Fruit fly (Drosophila melanogaster) whole organism, prepupa: ENCODE results near the gene Nepl15.

Experiments used
- CG10631 ChIP-seq: fragments of 200-800 bp; sonication (Bioruptor generic); optimal IDR thresholded peaks from 2 replicates; lab custom pipeline; 2016; ENCODE audit warnings: missing biosample characterization, missing genetic modification characterization
- CG10669 ChIP-seq: fragments of 200-800 bp; sonication (Bioruptor generic); optimal IDR thresholded peaks from 3 replicates; lab custom pipeline; 2018; ENCODE audit warnings: missing biosample characterization, mild to moderate bottlenecking, missing genetic modification characterization, moderate library complexity
- CG15336 ChIP-seq: fragments of 200-800 bp; sonication (Bioruptor generic); IDR thresholded peaks from 2 replicates; pipeline ENCODE4 v1.3.6; 2022; ENCODE audit warnings: missing biosample characterization, missing genetic modification characterization
- CG1621 ChIP-seq: fragments of 200-800 bp; sonication (Bioruptor generic); optimal IDR thresholded peaks from 3 replicates; lab custom pipeline; 2018; ENCODE audit warnings: missing biosample characterization, mild to moderate bottlenecking, missing genetic modification characterization
- CG16779 ChIP-seq: fragments of 200-800 bp; sonication (Bioruptor generic); optimal IDR thresholded peaks from 3 replicates; lab custom pipeline; 2017; ENCODE audit warnings: missing biosample characterization, mild to moderate bottlenecking, missing genetic modification characterization
- CG3032 ChIP-seq: fragments of 200-800 bp; optimal IDR thresholded peaks from 2 replicates; lab custom pipeline; 2019; ENCODE audit warnings: missing biosample characterization, mild to moderate bottlenecking, missing genetic modification characterization, moderate library complexity
- CG32006 ChIP-seq: fragments of 200-800 bp; sonication (Bioruptor generic); optimal IDR thresholded peaks from 3 replicates; lab custom pipeline; 2017; ENCODE audit warnings: missing biosample characterization, mild to moderate bottlenecking, missing genetic modification characterization
- CG3919 ChIP-seq: fragments of 200-800 bp; sonication (Bioruptor generic); optimal IDR thresholded peaks from 3 replicates; lab custom pipeline; 2016; ENCODE audit warnings: missing biosample characterization, missing genetic modification characterization
- CG4318 ChIP-seq: fragments of 200-800 bp; sonication (Bioruptor generic); optimal IDR thresholded peaks from 3 replicates; lab custom pipeline; 2017; ENCODE audit warnings: missing biosample characterization, mild to moderate bottlenecking, missing genetic modification characterization
- CG6163 ChIP-seq: fragments of 200-800 bp; sonication (Bioruptor generic); IDR thresholded peaks from 3 replicates; pipeline ENCODE4 v1.3.6; 2022; ENCODE audit warnings: missing biosample characterization, missing genetic modification characterization
- CG6276 ChIP-seq: fragments of 200-800 bp; sonication (Bioruptor generic); optimal IDR thresholded peaks from 2 replicates; lab custom pipeline; 2017; ENCODE audit warnings: missing biosample characterization, mild to moderate bottlenecking, missing genetic modification characterization
- CG6792 ChIP-seq: fragments of 200-800 bp; sonication (Bioruptor generic); optimal IDR thresholded peaks from 3 replicates; lab custom pipeline; 2016; ENCODE audit warnings: missing biosample characterization, missing genetic modification characterization
- CG6808 ChIP-seq: fragments of 200-800 bp; sonication (Bioruptor generic); optimal IDR thresholded peaks from 3 replicates; lab custom pipeline; 2017; ENCODE audit warnings: missing biosample characterization, missing genetic modification characterization, mild to moderate bottlenecking, moderate library complexity, missing genetic modification reagents
- CG6854 ChIP-seq: fragments of 200-800 bp; sonication (Bioruptor generic); optimal IDR thresholded peaks from 2 replicates; lab custom pipeline; 2017; ENCODE audit warnings: missing biosample characterization, mild to moderate bottlenecking, missing genetic modification characterization
- CG7368 ChIP-seq: fragments of 200-800 bp; sonication (Bioruptor generic); optimal IDR thresholded peaks from 3 replicates; lab custom pipeline; 2016; ENCODE audit warnings: missing biosample characterization, missing genetic modification characterization
- CG8119 ChIP-seq: fragments of 200-800 bp; sonication (Bioruptor generic); IDR thresholded peaks from 3 replicates; pipeline ENCODE4 v1.3.6; 2022; ENCODE audit warnings: missing biosample characterization, missing genetic modification characterization
- CG8319 ChIP-seq: fragments of 200-800 bp; sonication (Bioruptor generic); optimal IDR thresholded peaks from 3 replicates; lab custom pipeline; 2016; ENCODE audit warnings: missing biosample characterization, missing genetic modification characterization
- CG8632 ChIP-seq: fragments of 200-800 bp; sonication (Bioruptor generic); optimal IDR thresholded peaks from 3 replicates; lab custom pipeline; 2016; ENCODE audit warnings: missing biosample characterization, missing genetic modification characterization
- CG9139 ChIP-seq: fragments of 200-800 bp; sonication (Bioruptor generic); optimal IDR thresholded peaks from 3 replicates; lab custom pipeline; 2017; ENCODE audit warnings: missing biosample characterization, mild to moderate bottlenecking, missing genetic modification characterization
- Eip75B ChIP-seq: fragments of 200-800 bp; sonication (Bioruptor generic); optimal IDR thresholded peaks from 3 replicates; lab custom pipeline; 2016; ENCODE audit warnings: missing biosample characterization, missing genetic modification characterization
- Eip78C ChIP-seq: fragments of 200-800 bp; sonication (Bioruptor generic); peaks from one replicate; lab custom pipeline; 2016; ENCODE audit warnings: missing biosample characterization, missing genetic modification characterization
- Eip93F ChIP-seq: fragments of 200-800 bp; sonication (Bioruptor generic); optimal IDR thresholded peaks from 2 replicates; lab custom pipeline; 2016; ENCODE audit warnings: missing biosample characterization, mild to moderate bottlenecking, missing genetic modification characterization
- Hr38 ChIP-seq: sonication (Bioruptor generic); optimal IDR thresholded peaks from 2 replicates; lab custom pipeline; 2016; ENCODE audit warnings: missing biosample characterization, missing genetic modification characterization
- Hr39 ChIP-seq: fragments of 200-800 bp; sonication (Bioruptor generic); optimal IDR thresholded peaks from 2 replicates; lab custom pipeline; 2016; ENCODE audit warnings: missing biosample characterization, missing genetic modification characterization
- Hr4 ChIP-seq: fragments of 200-800 bp; sonication (Bioruptor generic); optimal IDR thresholded peaks from 3 replicates; lab custom pipeline; 2016; ENCODE audit warnings: missing biosample characterization, missing genetic modification characterization
- Met ChIP-seq: fragments of 200-800 bp; sonication (Bioruptor generic); optimal IDR thresholded peaks from 3 replicates; lab custom pipeline; 2016; ENCODE audit warnings: missing biosample characterization, missing genetic modification characterization
- Sox102F ChIP-seq: fragments of 200-800 bp; sonication (Bioruptor generic); optimal IDR thresholded peaks from 2 replicates; lab custom pipeline; 2016; ENCODE audit warnings: missing biosample characterization, mild to moderate bottlenecking, missing genetic modification characterization
- Sox14 ChIP-seq: fragments of 200-800 bp; sonication (Bioruptor generic); optimal IDR thresholded peaks from 3 replicates; lab custom pipeline; 2016; ENCODE audit warnings: missing biosample characterization, missing genetic modification characterization
- achi ChIP-seq: fragments of 200-800 bp; sonication (Bioruptor generic); optimal IDR thresholded peaks from 3 replicates; lab custom pipeline; 2016; ENCODE audit warnings: missing biosample characterization, missing genetic modification characterization
- dac ChIP-seq: fragments of 200-800 bp; sonication (Bioruptor generic); optimal IDR thresholded peaks from 2 replicates; lab custom pipeline; 2017; ENCODE audit warnings: missing biosample characterization, mild to moderate bottlenecking, missing genetic modification characterization
- dsx ChIP-seq: fragments of 200-800 bp; optimal IDR thresholded peaks from 3 replicates; lab custom pipeline; 2019; ENCODE audit warnings: missing biosample characterization, mild to moderate bottlenecking, missing genetic modification characterization, moderate library complexity; ENCODE audit not compliant: poor library complexity, severe bottlenecking
- eg ChIP-seq: fragments of 200-800 bp; sonication (Bioruptor generic); IDR thresholded peaks from 3 replicates; pipeline ENCODE4 v1.3.6; 2022; ENCODE audit warnings: missing biosample characterization, missing genetic modification characterization
- esn ChIP-seq: fragments of 200-800 bp; sonication (Bioruptor generic); optimal IDR thresholded peaks from 2 replicates; lab custom pipeline; 2016; ENCODE audit warnings: missing biosample characterization, mild to moderate bottlenecking, missing genetic modification characterization, moderate library complexity
- fd59A ChIP-seq: fragments of 200-800 bp; sonication (Bioruptor generic); optimal IDR thresholded peaks from 2 replicates; lab custom pipeline; 2017; ENCODE audit warnings: missing biosample characterization, mild to moderate bottlenecking, missing genetic modification characterization, missing genetic modification reagents
- fd85E ChIP-seq: fragments of 200-800 bp; sonication (Bioruptor generic); optimal IDR thresholded peaks from 3 replicates; lab custom pipeline; 2016; ENCODE audit warnings: missing biosample characterization, missing genetic modification characterization
- lz ChIP-seq: fragments of 200-800 bp; sonication (Bioruptor generic); optimal IDR thresholded peaks from 3 replicates; lab custom pipeline; 2016; ENCODE audit warnings: missing biosample characterization, missing genetic modification characterization
- net ChIP-seq: fragments of 200-800 bp; sonication (Bioruptor generic); optimal IDR thresholded peaks from 3 replicates; lab custom pipeline; 2016; ENCODE audit warnings: missing biosample characterization, missing genetic modification characterization
- pdm3 ChIP-seq: fragments of 200-800 bp; sonication (Bioruptor generic); optimal IDR thresholded peaks from 3 replicates; lab custom pipeline; 2016; ENCODE audit warnings: missing biosample characterization, missing genetic modification characterization
- salr ChIP-seq, 2 experiments: fragments of 200-800 bp; sonication (Bioruptor generic); optimal IDR thresholded peaks; 3 replicates each; lab custom pipeline; 2016 to 2018; ENCODE audit warnings: missing biosample characterization in 2 of 2, missing genetic modification characterization in 2 of 2, mild to moderate bottlenecking in 1 of 2
- spab ChIP-seq: fragments of 200-800 bp; sonication (Bioruptor generic); optimal IDR thresholded peaks from 2 replicates; lab custom pipeline; 2017; ENCODE audit warnings: missing biosample characterization, mild to moderate bottlenecking, missing genetic modification characterization, missing genetic modification reagents
- ss ChIP-seq, 2 experiments: fragments of 200-800 bp; sonication (Bioruptor generic); optimal IDR thresholded peaks; 2 replicates in 1 of 2; 3 replicates in 1 of 2; lab custom pipeline; 2017 to 2018; ENCODE audit warnings: mild to moderate bottlenecking in 2 of 2, missing biosample characterization in 2 of 2, missing genetic modification characterization in 2 of 2, moderate library complexity in 1 of 2
- svp ChIP-seq: fragments of 200-800 bp; sonication (Bioruptor generic); peaks from one replicate; lab custom pipeline; 2016; ENCODE audit warnings: missing biosample characterization, missing genetic modification characterization
- topi ChIP-seq: fragments of 200-800 bp; sonication (Bioruptor generic); optimal IDR thresholded peaks from 3 replicates; lab custom pipeline; 2016; ENCODE audit warnings: missing biosample characterization, missing genetic modification characterization
- vri ChIP-seq: fragments of 200-800 bp; sonication (Bioruptor generic); optimal IDR thresholded peaks from 3 replicates; lab custom pipeline; 2016; ENCODE audit warnings: missing biosample characterization, mild to moderate bottlenecking, missing genetic modification characterization

Gene Nepl15

DNA sequence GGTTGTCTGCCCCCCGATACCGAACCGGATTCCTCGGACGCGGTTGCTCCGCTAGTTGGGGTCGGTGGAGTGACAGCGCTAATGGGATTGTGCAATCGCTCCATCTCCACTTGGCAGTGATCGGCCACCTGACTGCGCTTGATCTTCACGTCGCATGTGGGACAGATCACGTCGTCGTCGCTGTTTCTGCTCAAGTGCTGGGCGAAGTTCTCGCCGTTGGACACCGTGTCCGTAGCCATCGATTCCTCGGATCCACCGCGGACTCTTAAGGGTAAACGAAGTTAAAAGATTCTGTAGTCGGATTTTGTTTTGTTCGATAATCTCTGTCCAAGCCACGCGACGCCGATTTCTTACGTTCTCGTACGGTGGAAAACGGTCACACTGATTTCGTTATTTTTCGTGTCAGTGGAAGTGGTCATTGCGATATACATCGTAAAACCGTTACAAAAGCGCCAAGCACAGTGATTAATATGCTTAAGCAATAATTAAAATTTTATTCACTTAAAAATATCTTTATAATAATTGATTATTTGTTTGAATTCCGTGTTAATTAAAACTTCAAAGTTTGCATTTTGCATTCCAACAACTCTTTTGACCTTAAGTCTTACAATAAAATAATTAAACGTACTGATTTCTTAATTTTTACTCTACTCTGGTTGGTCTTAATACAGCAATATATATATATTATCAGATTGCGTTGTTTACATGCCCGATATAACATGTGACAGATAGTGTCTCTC is 39.8 kb downstream of the Nepl15 start, which contains the start of gene RNF220 (continued):
- TF ChIP-seq achi (GFP tag; lab: Kevin White, UChicago) (peak; percentile 31), CG32006 (GFP tag; lab: Kevin White, UChicago) (peak; percentile 48), CG8319 (GFP tag; lab: Kevin White, UChicago) (no peak), CG4318 (GFP tag; lab: Kevin White, UChicago) (peak; percentile 20), eg (peak; percentile 67; the same call in 2 of the 3 replicates), lz (GFP tag; lab: Kevin White, UChicago) (no peak), CG7368 (no peak), CG6163 (GFP tag; lab: Robert Waterston, UW) (no peak), Hr39 (GFP tag; lab: Kevin White, UChicago) (no peak), salr (GFP tag; optimal IDR thresholded peaks at IDR 0.05; lab: Kevin White, UChicago) (peak in 1 of 2 experiments; percentile 51), topi (no peak), Eip75B (GFP tag; lab: Kevin White, UChicago) (no peak), CG3919 (GFP tag; lab: Kevin White, UChicago) (no peak), Eip93F (GFP tag; lab: Kevin White, UChicago) (no peak), CG6276 (GFP tag; lab: Kevin White, UChicago) (no peak), vri (GFP tag; lab: Kevin White, UChicago) (no peak), esn (GFP tag; lab: Kevin White, UChicago) (peak; percentile 28), Sox14 (no peak), Hr4 (peak; percentile 57), Eip78C (GFP tag; lab: Kevin White, UChicago) (peak; percentile 64), pdm3 (peak; percentile 34), Met (GFP tag; lab: Kevin White, UChicago) (no peak)

DNA sequence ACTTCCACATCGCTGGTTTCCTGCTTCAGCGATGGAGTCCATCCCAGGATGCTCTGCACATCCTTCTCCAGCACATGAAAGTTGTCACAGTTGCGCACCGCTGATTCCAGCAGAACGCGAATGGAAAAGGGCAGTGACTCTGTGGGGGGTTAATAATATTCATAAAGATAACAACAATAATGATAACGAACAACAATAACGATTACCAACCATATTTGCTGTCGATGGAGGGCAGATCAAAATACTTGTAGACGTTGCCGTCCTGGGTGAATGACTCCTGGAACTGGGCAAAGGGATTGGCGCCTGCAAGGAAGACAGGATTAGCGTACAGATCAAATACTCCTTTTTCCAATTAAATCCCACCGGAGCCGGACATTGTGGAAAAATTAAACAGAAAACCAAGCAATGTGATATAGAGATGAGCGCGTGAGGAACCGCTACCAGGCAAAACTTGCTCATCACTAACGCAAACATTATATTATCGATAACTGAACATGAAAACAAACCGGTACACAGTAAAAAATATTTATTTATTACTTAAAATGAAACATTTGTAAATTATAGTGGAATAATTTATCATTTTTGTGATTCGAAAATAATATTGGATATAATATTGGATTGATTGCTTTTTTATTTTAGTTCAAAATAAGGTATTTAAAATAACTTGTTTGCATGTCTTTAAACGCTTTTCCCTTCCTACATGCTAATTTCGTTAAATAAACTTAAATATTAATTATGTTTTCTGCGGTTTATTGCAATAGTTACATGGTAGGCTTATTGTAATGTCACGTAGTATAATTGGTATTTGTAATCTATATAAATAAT is 41.6 kb downstream of the Nepl15 start, which contains the start of gene Irp-1A:
TSS of gene Irp-1A (minus strand) at position 439 of the 825 bp plus-strand sequence.
- peak; percentile 88 for TF ChIP-seq CG15336 (GFP tag; lab: Robert Waterston, UW)
- TF ChIP-seq esn (GFP tag; lab: Kevin White, UChicago) = peak; percentile 73
- peak; percentile 80 for TF ChIP-seq CG8119 (GFP tag; lab: Robert Waterston, UW)
- TF ChIP-seq spab (GFP tag; lab: Kevin White, UChicago) = no peak
- TF ChIP-seq pdm3 = peak; percentile 38
- peak; percentile 10 for TF ChIP-seq Eip93F (GFP tag; lab: Kevin White, UChicago)
- TF ChIP-seq net (GFP tag; lab: Kevin White, UChicago) = peak; percentile 55
- TF ChIP-seq CG6808 (GFP tag; lab: Kevin White, UChicago) = peak; percentile 32
- no peak for TF ChIP-seq CG4318 (GFP tag; lab: Kevin White, UChicago)
- TF ChIP-seq Eip75B (GFP tag; lab: Kevin White, UChicago) = peak; percentile 46
- TF ChIP-seq dac = no peak
- peak; percentile 78 for TF ChIP-seq CG3032
- peak; percentile 45 for TF ChIP-seq CG8632 (GFP tag; lab: Kevin White, UChicago)
- TF ChIP-seq CG6854 (GFP tag; lab: Kevin White, UChicago) = no peak
- TF ChIP-seq CG1621 (tag; lab: Kevin White, UChicago) = no peak
- TF ChIP-seq CG10631 = peak; percentile 71
- TF ChIP-seq Hr39 (GFP tag; lab: Kevin White, UChicago) = peak; percentile 33
- TF ChIP-seq svp (GFP tag; lab: Kevin White, UChicago) = peak; percentile 97
- TF ChIP-seq Eip78C (GFP tag; lab: Kevin White, UChicago) = peak; percentile 89
- peak; percentile 18 for TF ChIP-seq CG9139 (GFP tag; lab: Kevin White, UChicago)
- TF ChIP-seq vri (GFP tag; lab: Kevin White, UChicago) = peak; percentile 54
- peak in 1 of 2 experiments; percentile 44 for TF ChIP-seq ss (GFP tag; optimal IDR thresholded peaks at IDR 0.05; lab: Kevin White, UChicago)
- no peak for TF ChIP-seq CG16779 (tag; lab: Kevin White, UChicago)
- peak; percentile 0 for TF ChIP-seq fd85E (GFP tag; lab: Kevin White, UChicago)
- no peak for TF ChIP-seq Hr38 (GFP tag; lab: Kevin White, UChicago)
- TF ChIP-seq fd59A = no peak
- TF ChIP-seq CG3919 (GFP tag; lab: Kevin White, UChicago) = peak; percentile 68
- TF ChIP-seq CG10669 (GFP tag; lab: Kevin White, UChicago) = peak; percentile 46
- TF ChIP-seq Hr4 = peak; percentile 54
- peak; percentile 40 for TF ChIP-seq CG6276 (GFP tag; lab: Kevin White, UChicago)
- peak; percentile 52 for TF ChIP-seq Sox102F
- TF ChIP-seq dsx = peak; percentile 78
- TF ChIP-seq CG6792 = peak; percentile 50
- peak; percentile 46 for TF ChIP-seq Sox14
- peak; percentile 52 for TF ChIP-seq achi (GFP tag; lab: Kevin White, UChicago)
